Fruit fly (Drosophila melanogaster): ENCODE data around the gene CG9915.

CG9915 gene

dm6 chrX:16270795-16271194 is 42.1 kb downstream of the CG9915 start, which contains the start of gene Mfe2 (continued):
- peak; percentile 34 for TF ChIP-seq CG18619 (GFP tag; optimal IDR thresholded peaks at IDR 0.05)
- TF ChIP-seq B-H2 (GFP tag; optimal IDR thresholded peaks at IDR 0.05) = peak; percentile 77
- TF ChIP-seq CG2199 (GFP tag; IDR thresholded peaks at IDR 0.05) = peak; percentile 86; the same call in 2 of the 3 replicates
- TF ChIP-seq Dek (tag; optimal IDR thresholded peaks at IDR 0.05) = peak; percentile 20
- TF ChIP-seq CG1792 (GFP tag; optimal IDR thresholded peaks at IDR 0.05) = peak; percentile 31
- TF ChIP-seq inv (GFP tag; IDR thresholded peaks at IDR 0.05; ENCODE audit: partially characterized antibody) = peak; percentile 31; the same call in 1 of the 2 replicates
- 0 out of 2 replicates have a peak, but pooled peaks have one; percentile 17 for TF ChIP-seq CG1024 (GFP tag; IDR thresholded peaks at IDR 0.05)
- peak; percentile 86 for TF ChIP-seq CG15514 (GFP tag; optimal IDR thresholded peaks at IDR 0.05)
- TF ChIP-seq HLH4C (GFP tag; IDR thresholded peaks at IDR 0.05; ENCODE audit: partially characterized antibody) = 0 out of 3 replicates have a peak, but pooled peaks have one; percentile 28
- TF ChIP-seq nmo (GFP tag; optimal IDR thresholded peaks at IDR 0.05) = peak; percentile 58
- peak; percentile 41 for TF ChIP-seq CG2712 (tag; optimal IDR thresholded peaks at IDR 0.05)
- TF ChIP-seq CG3065 (GFP tag; optimal IDR thresholded peaks at IDR 0.05) = no peak
- TF ChIP-seq h (optimal IDR thresholded peaks at IDR 0.05) = no peak
- TF ChIP-seq mam (GFP tag; optimal IDR thresholded peaks at IDR 0.05) = peak; percentile 80
- peak; percentile 63 for TF ChIP-seq lilli (GFP tag; optimal IDR thresholded peaks at IDR 0.05)
- peak; percentile 47 for TF ChIP-seq unc-4 (GFP tag; IDR thresholded peaks at IDR 0.05; ENCODE audit: partially characterized antibody)
- peak; percentile 55 for TF ChIP-seq CG30403 (GFP tag; optimal IDR thresholded peaks at IDR 0.05)
- no peak for TF ChIP-seq C15 (GFP tag; IDR thresholded peaks at IDR 0.05)
- TF ChIP-seq wek (GFP tag; optimal IDR thresholded peaks at IDR 0.05) = peak; percentile 10
- TF ChIP-seq CG8290 (GFP tag; optimal IDR thresholded peaks at IDR 0.05) = peak; percentile 50
- TF ChIP-seq CG8290 (tag; optimal IDR thresholded peaks at IDR 0.05) = peak; percentile 22 to 93
- no peak for TF ChIP-seq en (GFP tag; optimal IDR thresholded peaks at IDR 0.05)
- no peak for TF ChIP-seq CG34422 (GFP tag; IDR thresholded peaks at IDR 0.05)
- TF ChIP-seq CG10321 (GFP tag; IDR thresholded peaks at IDR 0.05) = 0 out of 2 replicates have a peak, but pooled peaks have one; percentile 26
- TF ChIP-seq Max (GFP tag; optimal IDR thresholded peaks at IDR 0.05) = peak; percentile 50
- TF ChIP-seq CG4707 (GFP tag; optimal IDR thresholded peaks at IDR 0.05) = no peak
- peak in 1 of 2 experiments; percentile 56 for TF ChIP-seq insv (GFP tag; optimal IDR thresholded peaks at IDR 0.05)
- TF ChIP-seq sob (GFP tag; IDR thresholded peaks at IDR 0.05) = peak; percentile 86
- no peak for TF ChIP-seq CG31441 (GFP tag; IDR thresholded peaks at IDR 0.05)
- no peak for TF ChIP-seq pan (optimal IDR thresholded peaks at IDR 0.05)
- no peak for TF ChIP-seq pan (GFP tag; optimal IDR thresholded peaks at IDR 0.05 in 1 of 2, IDR thresholded peaks at IDR 0.05 in 1 of 2)
- TF ChIP-seq CG12942 (GFP tag; optimal IDR thresholded peaks at IDR 0.05) = peak; percentile 17
- TF ChIP-seq chn (GFP tag; optimal IDR thresholded peaks at IDR 0.05) = peak; percentile 44
- TF ChIP-seq CG1529 (GFP tag; optimal IDR thresholded peaks at IDR 0.05) = no peak
- TF ChIP-seq CG13624 (GFP tag; optimal IDR thresholded peaks at IDR 0.05) = peak; percentile 62
- no peak for TF ChIP-seq BtbVII (GFP tag; optimal IDR thresholded peaks at IDR 0.05)
- no peak for TF ChIP-seq CG17385 (GFP tag; optimal IDR thresholded peaks at IDR 0.05)
- peak; percentile 70 for TF ChIP-seq gro (GFP tag; optimal IDR thresholded peaks at IDR 0.05)
- no peak for TF ChIP-seq CG8388 (GFP tag; optimal IDR thresholded peaks at IDR 0.05)
- peak; percentile 2 for TF ChIP-seq nau (GFP tag; optimal IDR thresholded peaks at IDR 0.05)
- peak; percentile 33 for TF ChIP-seq CG4424 (GFP tag; optimal IDR thresholded peaks at IDR 0.05)
- TF ChIP-seq Xbp1 (GFP tag; optimal IDR thresholded peaks at IDR 0.05) = peak; percentile 56
- TF ChIP-seq CkIIα-i1 (GFP tag; IDR thresholded peaks at IDR 0.05) = no peak
- TF ChIP-seq CG10366 (GFP tag; IDR thresholded peaks at IDR 0.05) = no peak
- TF ChIP-seq CrebB (tag; optimal IDR thresholded peaks at IDR 0.05) = no peak
- TF ChIP-seq CG6689 (GFP tag; IDR thresholded peaks at IDR 0.05) = no peak
- TF ChIP-seq CG12155 (GFP tag; optimal IDR thresholded peaks at IDR 0.05) = peak; percentile 72
- peak; percentile 64 for TF ChIP-seq Abd-B (GFP tag; optimal IDR thresholded peaks at IDR 0.05)
- TF ChIP-seq zf30C (GFP tag; optimal IDR thresholded peaks at IDR 0.05) = no peak
- no peak for TF ChIP-seq jigr1 (GFP tag; IDR thresholded peaks at IDR 0.05)
- TF ChIP-seq Bteb2 (GFP tag; optimal IDR thresholded peaks at IDR 0.05) = peak; percentile 61
- TF ChIP-seq nerfin-1 (tag; optimal IDR thresholded peaks at IDR 0.05) = peak; percentile 84

All from whole organism, embryonic.